Fruit fly (Drosophila melanogaster) whole organism, embryonic: ENCODE data around the gene RabX5.

Experiments
- Aef1 ChIP-seq: fragments of 200-800 bp; sonication (Bioruptor generic); IDR thresholded peaks from 3 replicates; pipeline ENCODE4 v1.3.6; 2022; ENCODE audit warnings: missing biosample characterization, missing genetic modification characterization
- BEAF-32 ChIP-seq: fragments of 200-800 bp; sonication (Bioruptor generic); optimal IDR thresholded peaks from 3 replicates; lab custom pipeline; 2017; ENCODE audit warnings: missing biosample characterization, missing genetic modification characterization, mild to moderate bottlenecking, moderate library complexity, missing genetic modification reagents
- CG10462 ChIP-seq: fragments of 200-800 bp; sonication (Bioruptor generic); optimal IDR thresholded peaks from 2 replicates; lab custom pipeline; 2016; ENCODE audit warnings: missing biosample characterization, missing genetic modification characterization
- CG12104 ChIP-seq: fragments of 200-800 bp; sonication (Bioruptor generic); optimal IDR thresholded peaks from 3 replicates; lab custom pipeline; 2016; ENCODE audit warnings: missing biosample characterization, missing genetic modification characterization
- CG12659 ChIP-seq: fragments of 200-800 bp; sonication (Bioruptor generic); optimal IDR thresholded peaks from 3 replicates; lab custom pipeline; 2017; ENCODE audit warnings: mild to moderate bottlenecking, missing biosample characterization, missing genetic modification reagents, missing genetic modification characterization
- CG15011 ChIP-seq: fragments of 200-800 bp; sonication (Bioruptor generic); optimal IDR thresholded peaks from 3 replicates; lab custom pipeline; 2018; ENCODE audit warnings: missing biosample characterization, mild to moderate bottlenecking, missing genetic modification characterization
- CG15479 ChIP-seq: fragments of 200-800 bp; sonication (Bioruptor generic); optimal IDR thresholded peaks from 3 replicates; lab custom pipeline; 2019; ENCODE audit warnings: missing biosample characterization, mild to moderate bottlenecking, missing genetic modification characterization, moderate library complexity
- CG15514 ChIP-seq: fragments of 200-800 bp; sonication (Bioruptor generic); optimal IDR thresholded peaks from 3 replicates; lab custom pipeline; 2017; ENCODE audit warnings: missing biosample characterization, missing genetic modification characterization, mild to moderate bottlenecking, moderate library complexity, missing genetic modification reagents
- CG1792 ChIP-seq: fragments of 200-800 bp; sonication (Bioruptor generic); optimal IDR thresholded peaks from 2 replicates; lab custom pipeline; 2016; ENCODE audit warnings: missing biosample characterization, missing genetic modification characterization
- CG18599 ChIP-seq: fragments of 200-800 bp; sonication (Bioruptor generic); optimal IDR thresholded peaks from 3 replicates; lab custom pipeline; 2017; ENCODE audit warnings: missing biosample characterization, missing genetic modification characterization, mild to moderate bottlenecking, moderate library complexity, missing genetic modification reagents
- CG30403 ChIP-seq: fragments of 200-800 bp; sonication (Bioruptor generic); optimal IDR thresholded peaks from 3 replicates; lab custom pipeline; 2016; ENCODE audit warnings: missing biosample characterization, missing genetic modification characterization
- CG31224 ChIP-seq: fragments of 200-800 bp; sonication (Bioruptor generic); IDR thresholded peaks from 2 replicates; pipeline ENCODE4 v1.3.6; 2022; ENCODE audit warnings: missing biosample characterization, missing genetic modification characterization
- CG33557 ChIP-seq: fragments of 200-800 bp; sonication (Bioruptor generic); optimal IDR thresholded peaks from 2 replicates; lab custom pipeline; 2019; ENCODE audit warnings: missing biosample characterization, mild to moderate bottlenecking, missing genetic modification characterization, moderate library complexity
- CG3407 ChIP-seq: fragments of 200-800 bp; sonication (Bioruptor generic); optimal IDR thresholded peaks from 2 replicates; lab custom pipeline; 2018; ENCODE audit warnings: missing biosample characterization, mild to moderate bottlenecking, missing genetic modification characterization
- CG34422 ChIP-seq: fragments of 200-800 bp; sonication (Bioruptor generic); IDR thresholded peaks from 3 replicates; pipeline ENCODE4 v1.3.6; 2022; ENCODE audit warnings: missing biosample characterization, missing genetic modification characterization
- CG4282 ChIP-seq: fragments of 200-800 bp; sonication (Bioruptor generic); optimal IDR thresholded peaks from 2 replicates; lab custom pipeline; 2016; ENCODE audit warnings: missing biosample characterization, missing genetic modification characterization
- CG5180 ChIP-seq: fragments of 200-800 bp; sonication (Bioruptor generic); optimal IDR thresholded peaks from 3 replicates; lab custom pipeline; 2017; ENCODE audit warnings: missing biosample characterization, missing genetic modification characterization, mild to moderate bottlenecking, moderate library complexity, missing genetic modification reagents
- CG8281 ChIP-seq: fragments of 200-800 bp; sonication (Bioruptor generic); optimal IDR thresholded peaks from 2 replicates; lab custom pipeline; 2018; ENCODE audit warnings: missing biosample characterization, mild to moderate bottlenecking, missing genetic modification characterization, moderate library complexity
- CG8924 ChIP-seq: fragments of 200-800 bp; optimal IDR thresholded peaks from 3 replicates; lab custom pipeline; 2019; ENCODE audit warnings: missing biosample characterization, mild to moderate bottlenecking, missing genetic modification characterization, moderate library complexity
- CG8944 ChIP-seq: fragments of 200-800 bp; sonication (Bioruptor generic); optimal IDR thresholded peaks from 3 replicates; lab custom pipeline; 2016; ENCODE audit warnings: missing biosample characterization, missing genetic modification characterization
- Dad ChIP-seq: fragments of 200-800 bp; sonication (Bioruptor generic); optimal IDR thresholded peaks from 3 replicates; lab custom pipeline; 2016; ENCODE audit warnings: missing biosample characterization, missing genetic modification characterization
- Dbx ChIP-seq: fragments of 200-800 bp; sonication (Bioruptor generic); IDR thresholded peaks from 3 replicates; pipeline ENCODE4 v1.3.6; 2022; ENCODE audit warnings: missing biosample characterization, missing genetic modification characterization
- Dll ChIP-seq: fragments of 200-800 bp; sonication (Bioruptor generic); IDR thresholded peaks from 4 replicates; pipeline ENCODE4 v1.3.6; 2022; ENCODE audit warnings: missing biosample characterization, missing genetic modification characterization; ENCODE audit not compliant: partially characterized antibody
- HLH54F ChIP-seq: fragments of 200-800 bp; sonication (Bioruptor generic); optimal IDR thresholded peaks from 3 replicates; lab custom pipeline; 2016; ENCODE audit warnings: missing biosample characterization, missing genetic modification characterization
- Lhr ChIP-seq: fragments of 200-800 bp; sonication (Bioruptor generic); optimal IDR thresholded peaks from 3 replicates; lab custom pipeline; 2017; ENCODE audit warnings: mild to moderate bottlenecking, missing biosample characterization, missing genetic modification reagents, missing genetic modification characterization
- MTF-1 ChIP-seq: fragments of 200-800 bp; sonication (Bioruptor generic); optimal IDR thresholded peaks from 2 replicates; lab custom pipeline; 2018; ENCODE audit warnings: missing biosample characterization, mild to moderate bottlenecking, missing genetic modification characterization, borderline replicate concordance
- Med ChIP-seq: fragments of 200-800 bp; sonication (Bioruptor generic); peaks from one replicate; lab custom pipeline; 2016; ENCODE audit warnings: missing biosample characterization, missing genetic modification characterization, mild to moderate bottlenecking, inconsistent platforms, moderate library complexity
- Neu2 ChIP-seq: fragments of 200-800 bp; sonication (Bioruptor generic); optimal IDR thresholded peaks from 3 replicates; lab custom pipeline; 2016; ENCODE audit warnings: missing biosample characterization, missing genetic modification characterization, borderline replicate concordance
- Nf-YC ChIP-seq: fragments of 200-800 bp; optimal IDR thresholded peaks from 3 replicates; lab custom pipeline; 2019; ENCODE audit warnings: missing biosample characterization, mild to moderate bottlenecking, missing genetic modification characterization, moderate library complexity
- Oaz ChIP-seq: fragments of 200-800 bp; sonication (Bioruptor generic); IDR thresholded peaks from 2 replicates; pipeline ENCODE4 v1.3.6; 2022; ENCODE audit warnings: missing biosample characterization, missing genetic modification characterization
- ato ChIP-seq: fragments of 200-800 bp; sonication (Bioruptor generic); IDR thresholded peaks from 2 replicates; pipeline ENCODE4 v1.3.6; 2022; ENCODE audit warnings: missing biosample characterization, missing genetic modification characterization; ENCODE audit not compliant: partially characterized antibody
- bowl ChIP-seq: fragments of 200-800 bp; sonication (Bioruptor generic); IDR thresholded peaks from 2 replicates; pipeline ENCODE4 v1.3.6; 2022; ENCODE audit warnings: missing biosample characterization, missing genetic modification characterization
- br ChIP-seq: fragments of >200 bp; optimal IDR thresholded peaks from 2 replicates; lab custom pipeline; 2017
- disco-r ChIP-seq: fragments of 200-800 bp; sonication (Bioruptor generic); optimal IDR thresholded peaks from 2 replicates; lab custom pipeline; 2016; ENCODE audit warnings: missing biosample characterization, missing genetic modification characterization
- dmrt11E ChIP-seq: fragments of 200-800 bp; sonication (Bioruptor generic); optimal IDR thresholded peaks from 3 replicates; lab custom pipeline; 2018; ENCODE audit warnings: missing biosample characterization, mild to moderate bottlenecking, missing genetic modification characterization, moderate library complexity
- ems ChIP-seq: fragments of 200-800 bp; sonication (Bioruptor generic); optimal IDR thresholded peaks from 3 replicates; lab custom pipeline; 2016; ENCODE audit warnings: missing biosample characterization, missing genetic modification characterization
- gem ChIP-seq: fragments of 200-800 bp; sonication (Bioruptor generic); optimal IDR thresholded peaks from 2 replicates; lab custom pipeline; 2019; ENCODE audit warnings: missing biosample characterization, mild to moderate bottlenecking, missing genetic modification characterization, moderate library complexity
- hth ChIP-seq: fragments of >200 bp; optimal IDR thresholded peaks from 2 replicates; lab custom pipeline; 2017; ENCODE audit warnings: inconsistent platforms
- klu ChIP-seq: fragments of 200-800 bp; sonication (Bioruptor generic); IDR thresholded peaks from 2 replicates; pipeline ENCODE4 v1.3.6; 2022; ENCODE audit warnings: missing biosample characterization, missing genetic modification characterization
- knrl ChIP-seq: fragments of 200-800 bp; sonication (Bioruptor generic); IDR thresholded peaks from 3 replicates; pipeline ENCODE4 v1.3.6; 2022; ENCODE audit warnings: missing biosample characterization, missing genetic modification characterization; ENCODE audit not compliant: partially characterized antibody
- maf-S ChIP-seq: fragments of 200-800 bp; sonication (Bioruptor generic); optimal IDR thresholded peaks from 2 replicates; lab custom pipeline; 2016; ENCODE audit warnings: missing biosample characterization, missing genetic modification characterization
- pfk ChIP-seq: fragments of 200-800 bp; sonication (Bioruptor generic); optimal IDR thresholded peaks from 2 replicates; lab custom pipeline; 2018; ENCODE audit warnings: missing biosample characterization, mild to moderate bottlenecking, missing genetic modification characterization, moderate library complexity
- row ChIP-seq: fragments of 200-800 bp; sonication (Bioruptor generic); IDR thresholded peaks from 3 replicates; pipeline ENCODE4 v1.3.6; 2022; ENCODE audit warnings: missing biosample characterization, missing genetic modification characterization
- run ChIP-seq: fragments of 200-800 bp; sonication (Bioruptor generic); optimal IDR thresholded peaks from 3 replicates; lab custom pipeline; 2018; ENCODE audit warnings: missing biosample characterization, mild to moderate bottlenecking, missing genetic modification characterization
- slou ChIP-seq: fragments of 200-800 bp; sonication (Bioruptor generic); optimal IDR thresholded peaks from 3 replicates; lab custom pipeline; 2016; ENCODE audit warnings: missing biosample characterization, missing genetic modification characterization
- so ChIP-seq: fragments of 200-800 bp; sonication (Bioruptor generic); IDR thresholded peaks from 3 replicates; pipeline ENCODE4 v1.3.6; 2022; ENCODE audit warnings: missing biosample characterization, missing genetic modification characterization
- sob ChIP-seq: fragments of 200-800 bp; sonication (Bioruptor generic); IDR thresholded peaks from 2 replicates; pipeline ENCODE4 v1.3.6; 2022; ENCODE audit warnings: missing biosample characterization, missing genetic modification characterization
- tgo ChIP-seq: fragments of 200-800 bp; sonication (Bioruptor generic); IDR thresholded peaks from 3 replicates; pipeline ENCODE4 v1.3.6; 2022; ENCODE audit warnings: missing biosample characterization, missing genetic modification characterization
- tna ChIP-seq: fragments of 200-800 bp; sonication (Bioruptor generic); IDR thresholded peaks from 2 replicates; pipeline ENCODE4 v1.3.6; 2022; ENCODE audit warnings: missing biosample characterization, missing genetic modification characterization; ENCODE audit not compliant: partially characterized antibody
- wdn ChIP-seq: fragments of 200-800 bp; sonication (Bioruptor generic); IDR thresholded peaks from 2 replicates; pipeline ENCODE4 v1.3.6; 2022; ENCODE audit warnings: missing biosample characterization, missing genetic modification characterization

The RabX5 gene

dm6 chr3L:1647276-1647919, 22.5 kb downstream of the RabX5 start, which contains the start of the genes CG17249 and Bro (continued):
- TF ChIP-seq CG1792 (GFP tag; lab: Kevin White, UChicago) (peak; percentile 5), Lhr (no peak), CG33557 (GFP tag; lab: Kevin White, UChicago) (no peak), CG15011 (no peak), CG12659 (GFP tag; lab: Kevin White, UChicago) (peak; percentile 40), disco-r (no peak), MTF-1 (no peak), CG4282 (GFP tag; lab: Kevin White, UChicago) (peak; percentile 63), hth (lab: Kevin White, UChicago) (no peak), br (no peak), knrl (GFP tag; lab: Robert Waterston, UW) (no peak; the same call in 2 of the 3 replicates), wdn (GFP tag; lab: Robert Waterston, UW) (no peak), BEAF-32 (GFP tag; lab: Kevin White, UChicago) (peak; percentile 39), row (peak; percentile 53; the same call in 2 of the 3 replicates), CG15479 (GFP tag; lab: Kevin White, UChicago) (no peak), Neu2 (GFP tag; lab: Kevin White, UChicago) (no peak), ems (GFP tag; lab: Kevin White, UChicago) (peak; percentile 17), CG8281 (tag; lab: Kevin White, UChicago) (no peak), ato (no peak), Dad (peak; percentile 8), CG8944 (GFP tag; lab: Kevin White, UChicago) (peak; percentile 9), tgo (GFP tag; lab: Robert Waterston, UW) (no peak), Oaz (GFP tag; lab: Robert Waterston, UW) (no peak), slou (GFP tag; lab: Kevin White, UChicago) (no peak), klu (GFP tag; lab: Robert Waterston, UW) (no peak), pfk (GFP tag; lab: Kevin White, UChicago) (no peak), CG15514 (GFP tag; lab: Kevin White, UChicago) (peak; percentile 85), CG12104 (GFP tag; lab: Kevin White, UChicago) (peak; percentile 18), tna (GFP tag; lab: Robert Waterston, UW) (no peak), CG10462 (peak; percentile 28), gem (tag; lab: Kevin White, UChicago) (no peak), CG30403 (peak; percentile 22), run (tag; lab: Kevin White, UChicago) (no peak), dmrt11E (tag; lab: Kevin White, UChicago) (no peak), sob (GFP tag; lab: Robert Waterston, UW) (no peak), so (GFP tag; lab: Robert Waterston, UW) (no peak), HLH54F (peak; percentile 55), CG18599 (GFP tag; lab: Kevin White, UChicago) (no peak), CG31224 (no peak), bowl (GFP tag; lab: Robert Waterston, UW) (no peak), CG8924 (tag; lab: Kevin White, UChicago) (peak; percentile 37), Aef1 (no peak), Nf-YC (tag; lab: Kevin White, UChicago) (no peak), Med (peak; percentile 94), Dll (GFP tag; lab: Robert Waterston, UW) (0 out of 4 replicates have a peak, but pooled peaks have one; percentile 19), maf-S (peak; percentile 32), CG34422 (peak; percentile 49; the same call in 1 of the 3 replicates), CG5180 (GFP tag; lab: Kevin White, UChicago) (no peak), Dbx (0 out of 3 replicates have a peak, but pooled peaks have one; percentile 39), CG3407 (GFP tag; lab: Kevin White, UChicago) (no peak)
